8 worm cellular contexts compared by ENCODE assay signal in genomic region chrIII:11334346-11334745, ce11.
TF ChIP-seq lines count a peak whose summit lies in the region.

No protein-coding gene starts in this region.

TF ChIP-seq in whole organism, L1 larva, 84 proteins besides CTCF, POLR2A, EP300 and RAD21 (continues in another document):
- TF ChIP-seq sup-37 (GFP tag; optimal IDR thresholded peaks at IDR 0.05; lab: Kevin White, UChicago) (no peak), nhr-47 (tag; optimal IDR thresholded peaks at IDR 0.05; lab: Kevin White, UChicago) (peak; percentile 49), aly-2 (tag; optimal IDR thresholded peaks at IDR 0.05; lab: Kevin White, UChicago) (no peak), nhr-90 (tag; optimal IDR thresholded peaks at IDR 0.05; lab: Kevin White, UChicago; ENCODE audit: poor library complexity) (no peak), pqm-1 (tag; optimal IDR thresholded peaks at IDR 0.05; lab: Kevin White, UChicago) (no peak), fkh-10 (GFP tag; optimal IDR thresholded peaks at IDR 0.05; lab: Kevin White, UChicago) (peak; percentile 67), snu-23 (GFP tag; optimal IDR thresholded peaks at IDR 0.05; lab: Kevin White, UChicago) (peak; percentile 27), ceh-90 (tag; optimal IDR thresholded peaks at IDR 0.05; lab: Kevin White, UChicago) (no peak), irx-1 (tag; optimal IDR thresholded peaks at IDR 0.05; lab: Kevin White, UChicago) (no peak), efl-1 (optimal IDR thresholded peaks at IDR 0.05; lab: Kevin White, UChicago) (peak; percentile 25 to 38), efl-1 (GFP tag; optimal IDR thresholded peaks at IDR 0.05 in 1 of 2; lab: Kevin White, UChicago) (no peak)

TF ChIP-seq in whole organism, L2 larva, 48 proteins besides CTCF, POLR2A, EP300 and RAD21 (continues in another document):
- TF ChIP-seq nhr-21 (tag; optimal IDR thresholded peaks at IDR 0.05; lab: Kevin White, UChicago): no peak
- no peak for TF ChIP-seq ztf-11 (tag; optimal IDR thresholded peaks at IDR 0.05; lab: Kevin White, UChicago)
- TF ChIP-seq ZK546.5 (tag; optimal IDR thresholded peaks at IDR 0.05; lab: Kevin White, UChicago): no peak
- TF ChIP-seq nhr-25 (tag; optimal IDR thresholded peaks at IDR 0.05; lab: Kevin White, UChicago): no peak
- no peak for TF ChIP-seq aly-2 (tag; optimal IDR thresholded peaks at IDR 0.05; lab: Kevin White, UChicago)
- no peak for TF ChIP-seq sma-9 (GFP tag; optimal IDR thresholded peaks at IDR 0.05; lab: Kevin White, UChicago)
- no peak for TF ChIP-seq sma-9 (tag; optimal IDR thresholded peaks at IDR 0.05; lab: Kevin White, UChicago)
- TF ChIP-seq C34F6.9 (tag; optimal IDR thresholded peaks at IDR 0.05; lab: Kevin White, UChicago): peak; percentile 66
- no peak for TF ChIP-seq R02D3.7 (tag; optimal IDR thresholded peaks at IDR 0.05; lab: Kevin White, UChicago)
- TF ChIP-seq nhr-12 (tag; optimal IDR thresholded peaks at IDR 0.05; lab: Kevin White, UChicago): no peak
- TF ChIP-seq nhr-6 (tag; optimal IDR thresholded peaks at IDR 0.05; lab: Kevin White, UChicago): no peak
- no peak for TF ChIP-seq nhr-23 (tag; optimal IDR thresholded peaks at IDR 0.05; lab: Kevin White, UChicago)

TF ChIP-seq in whole organism, L3 larva, 47 proteins besides CTCF, POLR2A, EP300 and RAD21:
- TF ChIP-seq skn-1 (tag; optimal IDR thresholded peaks at IDR 0.05; lab: Kevin White, UChicago) (no peak), fkh-10 (GFP tag; optimal IDR thresholded peaks at IDR 0.05; lab: Kevin White, UChicago) (peak; percentile 68), snpc-4 (tag; optimal IDR thresholded peaks at IDR 0.05; lab: Kevin White, UChicago) (peak; percentile 54), lin-39 (tag; optimal IDR thresholded peaks at IDR 0.05; lab: Kevin White, UChicago) (peak; percentile 82), nhr-12 (tag; optimal IDR thresholded peaks at IDR 0.05; lab: Kevin White, UChicago) (no peak), unc-62 (GFP tag; optimal IDR thresholded peaks at IDR 0.05; lab: Kevin White, UChicago) (no peak), hmg-11 (tag; optimal IDR thresholded peaks at IDR 0.05; lab: Kevin White, UChicago) (peak; percentile 69), zag-1 (tag; optimal IDR thresholded peaks at IDR 0.05; lab: Kevin White, UChicago) (no peak), pqm-1 (tag; optimal IDR thresholded peaks at IDR 0.05; lab: Kevin White, UChicago) (no peak), nfya-1 (tag; optimal IDR thresholded peaks at IDR 0.05; lab: Kevin White, UChicago; ENCODE audit: insufficient read depth) (peak; percentile 69), eor-1 (tag; optimal IDR thresholded peaks at IDR 0.05; lab: Kevin White, UChicago) (no peak)

TF ChIP-seq in whole organism, L4 larva, 104 proteins besides CTCF, POLR2A, EP300 and RAD21 (continues in another document):
- TF ChIP-seq lin-1 (GFP tag; IDR thresholded peaks at IDR 0.05; lab: Robert Waterston, UW) (no peak), zip-11 (GFP tag; IDR thresholded peaks at IDR 0.05; lab: Robert Waterston, UW) (no peak), lsy-2 (tag; optimal IDR thresholded peaks at IDR 0.05; lab: Kevin White, UChicago) (peak in 1 of 2 experiments; percentile 26), ceh-82 (tag; optimal IDR thresholded peaks at IDR 0.05; lab: Kevin White, UChicago) (no peak), zfp-3 (GFP tag; conservative IDR thresholded peaks at IDR 0.05; lab: Robert Waterston, UW) (no peak), Y48G9A.11 (GFP tag; IDR thresholded peaks at IDR 0.05; lab: Robert Waterston, UW) (no peak), daf-19 (GFP tag; conservative IDR thresholded peaks at IDR 0.05; lab: Robert Waterston, UW) (no peak), tag-97 (GFP tag; IDR thresholded peaks at IDR 0.05; lab: Robert Waterston, UW) (no peak), nhr-102 (tag; optimal IDR thresholded peaks at IDR 0.05; lab: Kevin White, UChicago) (no peak), pqm-1 (tag; optimal IDR thresholded peaks at IDR 0.05; lab: Kevin White, UChicago) (no peak), nhr-42 (GFP tag; IDR thresholded peaks at IDR 0.05; lab: Robert Waterston, UW) (no peak), mes-2 (tag; optimal IDR thresholded peaks at IDR 0.05; lab: Kevin White, UChicago; ENCODE audit: poor library complexity, severe bottlenecking) (peak; percentile 15), lin-13 (GFP tag; optimal IDR thresholded peaks at IDR 0.05; lab: Kevin White, UChicago) (no peak)

TF ChIP-seq in whole organism, late embryonic, 69 proteins besides CTCF, POLR2A, EP300 and RAD21:
- no peak for TF ChIP-seq hlh-8 (tag; optimal IDR thresholded peaks at IDR 0.05; lab: Kevin White, UChicago)
- TF ChIP-seq ref-2 (tag; optimal IDR thresholded peaks at IDR 0.05; lab: Kevin White, UChicago): peak; percentile 40
- peak; percentile 24 for TF ChIP-seq ceh-31 (tag; optimal IDR thresholded peaks at IDR 0.05; lab: Kevin White, UChicago)
- peak; percentile 48 for TF ChIP-seq unc-42 (tag; optimal IDR thresholded peaks at IDR 0.05; lab: Kevin White, UChicago)
- TF ChIP-seq unc-3 (GFP tag; conservative IDR thresholded peaks at IDR 0.05; lab: Robert Waterston, UW): no peak
- TF ChIP-seq unc-3 (tag; optimal IDR thresholded peaks at IDR 0.05; lab: Kevin White, UChicago): no peak
- peak; percentile 28 for TF ChIP-seq ceh-18 (tag; optimal IDR thresholded peaks at IDR 0.05; lab: Kevin White, UChicago)

TF ChIP-seq in whole organism, midembryonic, 9 proteins besides CTCF, POLR2A, EP300 and RAD21:
- 0 out of 2 replicates have a peak, but pooled peaks have one; percentile 11 for TF ChIP-seq flt-1 (GFP tag; IDR thresholded peaks at IDR 0.05; lab: Robert Waterston, UW)
- TF ChIP-seq cog-1 (tag; optimal IDR thresholded peaks at IDR 0.05; lab: Kevin White, UChicago): no peak
TF ChIP-seq in whole organism, midembryonic: peak in this region for 1.

TF ChIP-seq in whole organism, mixed stage, embryonic, 35 proteins besides CTCF, POLR2A, EP300 and RAD21:
- TF ChIP-seq ces-1 (GFP tag; optimal IDR thresholded peaks at IDR 0.05; lab: Kevin White, UChicago) (peak; percentile 35), ham-2 (GFP tag; optimal IDR thresholded peaks at IDR 0.05; lab: Kevin White, UChicago) (no peak)

TF ChIP-seq in whole organism, young adult, 124 proteins besides CTCF, POLR2A, EP300 and RAD21:
- no peak for TF ChIP-seq nhr-80 (tag; optimal IDR thresholded peaks at IDR 0.05; lab: Kevin White, UChicago)
- TF ChIP-seq zfh-2 (GFP tag; conservative IDR thresholded peaks at IDR 0.05; lab: Robert Waterston, UW): peak; percentile 78
- no peak for TF ChIP-seq unc-130 (GFP tag; optimal IDR thresholded peaks at IDR 0.05; lab: Kevin White, UChicago)
- TF ChIP-seq F33H1.4 (GFP tag; IDR thresholded peaks at IDR 0.05; lab: Robert Waterston, UW): no peak
